Fruit fly (Drosophila melanogaster): ENCODE measurements around the gene dpr6.

DNA sequence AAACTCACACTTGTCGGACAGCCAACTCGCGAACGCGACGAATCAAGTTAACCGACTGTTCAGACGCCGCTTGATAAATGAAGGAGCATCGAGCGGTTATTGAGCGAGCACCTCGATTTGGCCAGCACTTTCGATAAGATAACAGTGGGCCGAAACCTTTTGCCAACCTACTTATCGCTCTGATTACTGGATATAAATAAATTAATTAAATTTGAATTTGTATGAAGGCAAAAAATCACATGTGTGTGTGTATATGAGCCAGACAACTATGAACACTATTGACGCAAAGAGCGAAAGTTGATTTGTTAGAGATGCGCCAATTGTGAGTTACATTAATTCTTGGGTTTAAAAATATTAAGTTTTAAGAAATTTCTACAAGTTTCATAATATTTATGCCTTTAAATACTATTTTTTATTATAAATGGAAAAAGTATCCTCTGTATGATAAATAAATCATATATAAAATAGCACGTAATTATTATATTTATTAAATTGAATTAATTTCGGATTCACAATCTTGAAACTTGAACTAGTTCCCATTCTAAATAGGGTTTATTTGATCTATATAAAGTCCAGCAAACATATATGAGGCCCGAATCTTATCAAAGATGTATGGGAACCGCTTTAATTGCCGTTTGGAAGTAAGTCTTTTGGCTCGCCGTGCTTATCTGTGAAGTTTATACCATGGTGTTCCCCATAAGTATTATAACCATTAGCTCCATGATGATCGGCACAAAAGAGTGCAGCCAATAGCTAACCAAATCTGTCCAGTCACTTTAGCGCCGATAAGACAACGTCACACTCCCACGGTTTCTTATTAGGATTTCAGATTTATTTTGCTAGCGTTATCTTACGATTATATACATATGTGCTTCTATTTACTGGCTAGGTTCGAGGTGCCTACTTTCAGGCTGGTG lies 115.2 kb downstream of the dpr6 start, which contains the start of gene CG14160:
- TF ChIP-seq CG10348 (GFP tag; IDR thresholded peaks at IDR 0.05) (no peak), CG4496 (GFP tag; IDR thresholded peaks at IDR 0.05) (no peak), gl (tag; optimal IDR thresholded peaks at IDR 0.05) (no peak), Snoo (tag; optimal IDR thresholded peaks at IDR 0.05) (no peak), CG32121 (GFP tag; IDR thresholded peaks at IDR 0.05) (no peak), D1 (tag; optimal IDR thresholded peaks at IDR 0.05) (no peak), CG9948 (tag; optimal IDR thresholded peaks at IDR 0.05) (no peak), Pif1B (GFP tag; optimal IDR thresholded peaks at IDR 0.05) (no peak), Ets98B (GFP tag; IDR thresholded peaks at IDR 0.05) (no peak), CG12605 (GFP tag; IDR thresholded peaks at IDR 0.05) (no peak), EcR (GFP tag; optimal IDR thresholded peaks at IDR 0.05) (no peak), CG13204 (GFP tag; optimal IDR thresholded peaks at IDR 0.05) (no peak), CG8159 (tag; optimal IDR thresholded peaks at IDR 0.05) (no peak)

Data from whole organism, pupa.